Worm (Caenorhabditis elegans) whole organism, L4/young adult: ENCODE data around the gene M151.7.

Experiments used
- dao-5 ChIP-seq: sonication (generic microtip); optimal IDR thresholded peaks from 2 replicates; lab custom pipeline; 2016; ENCODE audit warnings: missing genotype, missing genetic modification characterization, moderate library complexity, missing compliant biosample characterization
- him-1 ChIP-seq: sonication (generic microtip); optimal IDR thresholded peaks from 2 replicates; lab custom pipeline; 2016; ENCODE audit warnings: missing genotype, missing genetic modification reagents, missing genetic modification characterization, missing compliant biosample characterization

- no peak for TF ChIP-seq him-1 (tag; lab: Kevin White, UChicago)
- no peak for TF ChIP-seq dao-5 (tag; lab: Kevin White, UChicago)
These were observed at the start of gene M151.7 for ce11 chrII:3622014-3622413.
